Worm (Caenorhabditis elegans): ENCODE measurements around the gene T03G11.9.
A peak's percentile ranks its signal among the peaks of the same experiment; 100 is the strongest.

Gene T03G11.9

ce11 chrX:5214790-5215189 lies 30.8 kb downstream of the T03G11.9 start:
- no peak for TF ChIP-seq jun-1 (tag; optimal IDR thresholded peaks at IDR 0.05)
- TF ChIP-seq hmg-11 (tag; optimal IDR thresholded peaks at IDR 0.05) = no peak
- no peak for TF ChIP-seq zag-1 (tag; optimal IDR thresholded peaks at IDR 0.05)
- no peak for TF ChIP-seq unc-39 (tag; optimal IDR thresholded peaks at IDR 0.05)
- no peak for TF ChIP-seq nhr-67 (tag; optimal IDR thresholded peaks at IDR 0.05)
- TF ChIP-seq ceh-82 (tag; optimal IDR thresholded peaks at IDR 0.05) = no peak

DNA sequence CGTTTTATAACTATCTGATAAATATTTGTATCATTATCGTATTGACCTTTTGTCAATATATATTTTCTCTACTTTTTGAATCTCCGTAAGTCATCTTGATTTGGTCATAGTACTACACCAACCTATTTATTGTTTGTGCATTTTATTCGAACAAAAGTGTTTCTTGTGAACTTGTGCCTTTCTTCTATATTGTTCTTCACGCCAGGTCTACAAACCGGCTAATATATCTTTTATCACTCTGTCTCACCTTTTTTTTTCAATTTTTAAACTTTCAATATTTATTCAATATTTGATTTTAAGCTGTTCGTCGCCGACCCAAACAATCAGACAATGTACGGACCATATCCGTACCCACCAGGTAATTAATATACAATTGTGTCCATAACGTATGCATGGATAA lies 32.0 kb downstream of the T03G11.9 start, which contains the start of gene hrpa-2:
hrpa-2 (plus strand) TSS at position 301 of the 400 bp plus-strand sequence.
- TF ChIP-seq daf-12 (tag; optimal IDR thresholded peaks at IDR 0.05) (no peak), lsy-12 (tag; optimal IDR thresholded peaks at IDR 0.05) (no peak), ztf-11 (tag; optimal IDR thresholded peaks at IDR 0.05) (no peak), nfya-1 (tag; optimal IDR thresholded peaks at IDR 0.05; ENCODE audit: insufficient read depth) (no peak), ceh-28 (tag; optimal IDR thresholded peaks at IDR 0.05) (no peak), ZK546.5 (tag; optimal IDR thresholded peaks at IDR 0.05) (no peak), pha-4 (tag; optimal IDR thresholded peaks at IDR 0.05) (no peak), nhr-76 (tag; optimal IDR thresholded peaks at IDR 0.05) (no peak), sea-2 (GFP tag; optimal IDR thresholded peaks at IDR 0.05) (no peak), egl-27 (tag; optimal IDR thresholded peaks at IDR 0.05) (no peak), ztf-4 (tag; optimal IDR thresholded peaks at IDR 0.05) (no peak), pqm-1 (tag; optimal IDR thresholded peaks at IDR 0.05) (no peak), elt-3 (tag; optimal IDR thresholded peaks at IDR 0.05) (no peak), ama-1 (optimal IDR thresholded peaks at IDR 0.05) (no peak)

- TF ChIP-seq snpc-4 (tag; optimal IDR thresholded peaks at IDR 0.05) (no peak), elt-2 (tag; optimal IDR thresholded peaks at IDR 0.05) (peak; percentile 3)
These were observed 34.3 kb downstream of the T03G11.9 start for ce11 chrX:5218323-5218722.

- TF ChIP-seq nhr-77 (tag; optimal IDR thresholded peaks at IDR 0.05) (no peak), nfya-1 (tag; optimal IDR thresholded peaks at IDR 0.05; ENCODE audit: insufficient read depth) (no peak), ama-1 (optimal IDR thresholded peaks at IDR 0.05) (no peak), ceh-16 (tag; optimal IDR thresholded peaks at IDR 0.05) (no peak), zag-1 (tag; optimal IDR thresholded peaks at IDR 0.05) (no peak), ztf-11 (tag; optimal IDR thresholded peaks at IDR 0.05) (no peak), nhr-43 (tag; optimal IDR thresholded peaks at IDR 0.05; ENCODE audit: poor library complexity, severe bottlenecking) (no peak), ceh-28 (tag; optimal IDR thresholded peaks at IDR 0.05) (no peak), jun-1 (tag; optimal IDR thresholded peaks at IDR 0.05) (no peak), mdl-1 (tag; optimal IDR thresholded peaks at IDR 0.05) (no peak), nhr-76 (tag; optimal IDR thresholded peaks at IDR 0.05) (no peak), nhr-12 (tag; optimal IDR thresholded peaks at IDR 0.05) (no peak), ztf-4 (tag; optimal IDR thresholded peaks at IDR 0.05) (no peak), egl-27 (tag; optimal IDR thresholded peaks at IDR 0.05) (no peak), elt-3 (tag; optimal IDR thresholded peaks at IDR 0.05) (no peak), ZK546.5 (tag; optimal IDR thresholded peaks at IDR 0.05) (no peak), eor-1 (tag; optimal IDR thresholded peaks at IDR 0.05) (no peak), lsy-12 (tag; optimal IDR thresholded peaks at IDR 0.05) (no peak)
These were observed 42.2 kb downstream of the T03G11.9 start, which contains the start of gene H28G03.3 for ce11 chrX:5226265-5226664. Gene H28G03.3 (minus strand): TSS chrX:5226365.

Data from whole organism, L3 larva.